Worm (Caenorhabditis elegans) whole organism, early embryonic: Measurements from ENCODE around the gene W02F12.8.

Experiments used
- B0310.2 ChIP-seq: sonication (generic microtip); optimal IDR thresholded peaks from 2 replicates; lab custom pipeline; 2016; ENCODE audit warnings: mild to moderate bottlenecking, missing genetic modification characterization, missing compliant biosample characterization
- F13C5.2 ChIP-seq: sonication (generic microtip); optimal IDR thresholded peaks from 2 replicates; lab custom pipeline; 2017; ENCODE audit warnings: mild to moderate bottlenecking, missing genetic modification characterization, inconsistent platforms, missing compliant biosample characterization
- aly-1 ChIP-seq: sonication (generic microtip); optimal IDR thresholded peaks from 2 replicates; lab custom pipeline; 2016; ENCODE audit warnings: missing genetic modification characterization, missing compliant biosample characterization
- ama-1 ChIP-seq: fragments of 150-350 bp; optimal IDR thresholded peaks from 2 replicates; lab custom pipeline; 2014
- ceh-13 ChIP-seq: fragments of 200-800 bp; sonication (Bioruptor generic); optimal IDR thresholded peaks from 2 replicates; lab custom pipeline; 2018; ENCODE audit warnings: mild to moderate bottlenecking, missing genetic modification characterization, missing compliant biosample characterization
- ceh-36 ChIP-seq: sonication (generic microtip); optimal IDR thresholded peaks from 2 replicates; lab custom pipeline; 2016; ENCODE audit warnings: missing genetic modification characterization, inconsistent platforms, missing compliant biosample characterization
- ets-7 ChIP-seq: sonication (generic microtip); optimal IDR thresholded peaks from 2 replicates; lab custom pipeline; 2016; ENCODE audit warnings: missing genotype, missing genetic modification characterization, missing compliant biosample characterization
- flt-1 ChIP-seq: fragments of 200-800 bp; sonication (Bioruptor generic); IDR thresholded peaks from 2 replicates; pipeline ENCODE4 v1.3.6; 2022; ENCODE audit warnings: missing genetic modification characterization, missing compliant biosample characterization
- hmbx-1 ChIP-seq: sonication (generic microtip); optimal IDR thresholded peaks from 2 replicates; lab custom pipeline; 2016; ENCODE audit warnings: mild to moderate bottlenecking, missing genetic modification characterization, missing compliant biosample characterization
- hmg-4 ChIP-seq: fragments of 200-800 bp; sonication (Bioruptor generic); optimal IDR thresholded peaks from 2 replicates; lab custom pipeline; 2018; ENCODE audit warnings: mild to moderate bottlenecking, missing genetic modification characterization, missing compliant biosample characterization
- hnd-1 ChIP-seq: sonication (generic microtip); optimal IDR thresholded peaks from 2 replicates; lab custom pipeline; 2016; ENCODE audit warnings: missing genetic modification characterization, missing compliant biosample characterization
- pes-1 ChIP-seq: fragments of 200-800 bp; sonication (Bioruptor generic); IDR thresholded peaks from 2 replicates; pipeline ENCODE4 v1.3.6; 2022; ENCODE audit warnings: missing genetic modification reagents, missing genetic modification characterization, missing compliant biosample characterization
- scrt-1 ChIP-seq: fragments of 200-800 bp; sonication (Bioruptor generic); IDR thresholded peaks from 2 replicates; pipeline ENCODE4 v1.3.6; 2022; ENCODE audit warnings: missing genetic modification characterization, missing compliant biosample characterization
- sea-1 ChIP-seq: fragments of 200-800 bp; sonication (Bioruptor generic); conservative IDR thresholded peaks from 2 replicates; pipeline ENCODE4 v1.3.6; 2022; ENCODE audit warnings: missing genetic modification characterization, missing compliant biosample characterization
- tbx-11 ChIP-seq: fragments of 200-800 bp; sonication (Bioruptor generic); IDR thresholded peaks from 2 replicates; pipeline ENCODE4 v1.3.6; 2022; ENCODE audit warnings: missing genetic modification characterization, missing compliant biosample characterization
- tbx-37 ChIP-seq: fragments of 200-800 bp; sonication (Bioruptor generic); conservative IDR thresholded peaks from 2 replicates; pipeline ENCODE4 v1.3.6; 2022; ENCODE audit warnings: missing genetic modification reagents, missing genetic modification characterization, missing compliant biosample characterization
- tra-4 ChIP-seq: sonication (generic microtip); optimal IDR thresholded peaks from 2 replicates; lab custom pipeline; 2017; ENCODE audit warnings: missing genetic modification characterization, missing compliant biosample characterization

The W02F12.8 gene

ce11 chrV:6694668-6695067, at the start of gene W02F12.8:
Gene W02F12.8, minus strand, starts transcription at chrV:6694768.
- TF ChIP-seq tra-4 (tag; lab: Kevin White, UChicago) = no peak
- no peak for TF ChIP-seq F13C5.2
- no peak for TF ChIP-seq flt-1 (GFP tag; lab: Robert Waterston, UW)
- TF ChIP-seq pes-1 = no peak
- TF ChIP-seq ama-1 (lab: Kevin White, UChicago) = no peak
- TF ChIP-seq sea-1 (GFP tag; lab: Robert Waterston, UW) = no peak
- no peak for TF ChIP-seq hnd-1 (tag; lab: Kevin White, UChicago)
- TF ChIP-seq ets-7 = no peak
- no peak for TF ChIP-seq ceh-36
- no peak for TF ChIP-seq aly-1
- no peak for TF ChIP-seq ceh-13 (GFP tag; lab: Kevin White, UChicago)
- TF ChIP-seq tbx-37 (GFP tag; lab: Robert Waterston, UW) = no peak
- TF ChIP-seq scrt-1 = no peak
- TF ChIP-seq tbx-11 = no peak
- TF ChIP-seq hmg-4 (GFP tag; lab: Kevin White, UChicago) = no peak
- no peak for TF ChIP-seq B0310.2 (tag; lab: Kevin White, UChicago)
- TF ChIP-seq hmbx-1 (tag; lab: Kevin White, UChicago) = no peak

DNA sequence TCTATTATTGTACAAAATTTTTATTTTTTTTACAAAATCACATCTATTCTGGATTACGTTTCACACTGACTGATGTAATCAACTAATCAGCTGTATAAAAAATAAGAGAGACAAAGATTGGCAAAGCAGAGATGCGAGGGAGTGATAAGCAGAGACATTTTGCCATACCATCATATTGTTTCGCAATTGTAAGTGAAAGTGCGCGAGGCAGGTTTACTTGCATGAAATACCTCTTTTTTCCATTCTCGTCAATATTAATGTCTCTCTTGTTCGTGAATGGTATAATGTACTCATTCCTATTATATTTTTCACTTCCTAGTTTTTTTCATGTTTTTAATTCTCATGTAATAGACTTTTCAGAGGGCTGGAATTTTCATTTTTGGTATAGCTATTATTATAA, 42.3 kb upstream of the W02F12.8 start:
- TF ChIP-seq ets-7 (no peak), hmbx-1 (tag; lab: Kevin White, UChicago) (no peak)

- TF ChIP-seq tra-4 (tag; lab: Kevin White, UChicago) = no peak
- no peak for TF ChIP-seq aly-1
Measured at ce11 chrV:6736108-6736507, 41.5 kb upstream of the W02F12.8 start.

ce11 chrV:6732995-6733394, 38.4 kb upstream of the W02F12.8 start, which contains the start of gene grl-8:
Gene grl-8, minus strand, starts transcription at chrV:6733095.
- TF ChIP-seq tra-4 (tag; lab: Kevin White, UChicago) (no peak), ets-7 (no peak), ceh-13 (GFP tag; lab: Kevin White, UChicago) (no peak), scrt-1 (no peak), tbx-11 (no peak), ama-1 (lab: Kevin White, UChicago) (no peak)

DNA sequence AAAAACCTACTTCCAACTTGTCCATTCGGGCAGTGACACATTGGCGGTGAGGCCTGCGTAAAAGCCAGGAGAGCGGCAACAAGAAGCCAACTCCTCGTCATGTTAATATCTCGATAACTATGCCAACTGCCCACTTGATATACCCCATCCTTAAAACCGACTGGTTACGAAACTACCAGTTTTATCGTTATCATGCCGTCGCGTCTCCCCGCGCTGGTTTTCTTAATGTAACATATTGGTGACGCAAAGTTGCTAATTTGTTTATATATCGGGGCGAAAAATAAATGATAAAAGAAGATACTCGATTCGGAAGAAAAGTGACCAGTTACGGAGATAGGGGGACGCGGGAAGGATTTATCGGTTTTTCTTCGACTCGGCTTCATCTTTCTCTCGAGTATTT, 37.0 kb upstream of the W02F12.8 start, which contains the start of gene grl-9:
grl-9 (minus strand) TSS at position 101 of the 400 bp plus-strand sequence.
- no peak for TF ChIP-seq hnd-1 (tag; lab: Kevin White, UChicago)
- no peak for TF ChIP-seq aly-1
- TF ChIP-seq ama-1 (lab: Kevin White, UChicago) = no peak
- no peak for TF ChIP-seq ceh-13 (GFP tag; lab: Kevin White, UChicago)
- TF ChIP-seq ets-7 = no peak
- TF ChIP-seq flt-1 (GFP tag; lab: Robert Waterston, UW) = no peak
- no peak for TF ChIP-seq sea-1 (GFP tag; lab: Robert Waterston, UW)
- TF ChIP-seq pes-1 = no peak
- TF ChIP-seq tra-4 (tag; lab: Kevin White, UChicago) = no peak
- TF ChIP-seq scrt-1 = no peak
- TF ChIP-seq B0310.2 (tag; lab: Kevin White, UChicago) = no peak
- TF ChIP-seq tbx-11 = no peak

DNA sequence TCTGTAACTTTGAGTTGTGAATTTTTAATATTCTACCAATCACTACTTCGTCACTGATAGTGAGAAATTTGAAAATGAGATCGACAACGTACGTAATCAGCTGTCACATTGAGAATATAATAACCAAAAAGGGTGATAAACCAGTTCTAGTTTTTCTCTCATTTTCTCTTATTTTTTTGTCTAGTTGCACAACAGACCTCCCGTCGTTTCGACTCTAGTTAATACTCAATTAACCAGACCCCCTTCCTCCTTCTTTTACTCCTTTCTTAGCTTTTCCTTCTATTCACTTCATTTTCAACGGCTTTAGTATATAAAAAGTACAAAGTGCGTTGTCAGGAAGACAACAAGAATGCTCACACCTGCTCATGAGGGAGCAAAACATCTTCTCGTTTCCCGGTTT, 32.7 kb upstream of the W02F12.8 start, which contains the start of gene ZC487.1:
ZC487.1 (plus strand) TSS at position 301 of the 400 bp plus-strand sequence.
- TF ChIP-seq ets-7 (no peak), hnd-1 (tag; lab: Kevin White, UChicago) (no peak)

- TF ChIP-seq ceh-13 (GFP tag; lab: Kevin White, UChicago) (no peak), hnd-1 (tag; lab: Kevin White, UChicago) (no peak), B0310.2 (tag; lab: Kevin White, UChicago) (no peak), hmg-4 (GFP tag; lab: Kevin White, UChicago) (no peak), scrt-1 (no peak), ets-7 (no peak), tbx-11 (no peak), F13C5.2 (no peak), pes-1 (no peak), tra-4 (tag; lab: Kevin White, UChicago) (no peak), aly-1 (no peak), hmbx-1 (tag; lab: Kevin White, UChicago) (no peak), tbx-37 (GFP tag; lab: Robert Waterston, UW) (no peak), ceh-36 (no peak), ama-1 (lab: Kevin White, UChicago) (no peak), flt-1 (GFP tag; lab: Robert Waterston, UW) (no peak), sea-1 (GFP tag; lab: Robert Waterston, UW) (no peak)
Measured at ce11 chrV:6726279-6726678, 31.7 kb upstream of the W02F12.8 start.

DNA sequence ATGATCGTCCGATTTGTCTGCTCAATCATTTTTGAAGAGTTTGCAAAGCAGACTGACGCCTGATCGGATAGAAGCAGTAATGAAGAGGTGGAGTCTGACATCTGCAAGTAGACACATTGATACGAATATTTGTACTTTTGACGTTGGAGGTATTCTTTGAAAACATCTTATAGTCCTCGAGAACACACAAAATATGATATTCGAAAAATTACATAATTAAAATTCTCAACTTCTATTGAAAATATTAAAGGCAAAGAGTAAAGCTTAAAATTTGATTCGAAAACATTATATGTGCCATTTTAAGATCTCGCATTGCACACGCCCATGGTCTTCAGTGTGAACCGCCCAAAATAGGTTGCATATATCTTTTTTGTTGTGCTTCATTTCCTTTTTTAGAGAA, 27.8 kb upstream of the W02F12.8 start, which contains the start of gene ZC487.2:
ZC487.2 (minus strand) TSS at position 101 of the 400 bp plus-strand sequence.
- TF ChIP-seq aly-1 = no peak
- TF ChIP-seq ceh-13 (GFP tag; lab: Kevin White, UChicago) = no peak
- no peak for TF ChIP-seq ceh-36
- TF ChIP-seq ama-1 (lab: Kevin White, UChicago) = no peak
- no peak for TF ChIP-seq sea-1 (GFP tag; lab: Robert Waterston, UW)
- no peak for TF ChIP-seq hmg-4 (GFP tag; lab: Kevin White, UChicago)
- no peak for TF ChIP-seq ets-7

DNA sequence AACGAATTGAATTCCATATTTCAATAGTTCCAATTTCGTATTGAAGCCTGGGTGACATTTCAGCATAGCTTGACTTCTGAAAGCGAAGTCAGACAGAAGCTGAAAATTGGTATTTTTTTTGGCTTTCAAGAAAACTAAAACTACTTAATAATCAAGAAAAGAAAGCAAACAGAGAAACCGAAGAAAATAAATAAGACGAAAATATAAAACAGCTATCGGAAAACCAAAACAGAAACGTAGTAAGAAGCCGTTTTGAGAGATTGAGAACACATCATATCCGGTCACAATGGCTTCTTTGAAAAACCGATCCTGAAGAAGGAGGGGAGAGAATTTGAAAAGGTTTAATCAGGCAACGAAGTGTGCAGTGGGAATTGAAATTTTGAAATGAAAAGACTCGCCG, 23.7 kb upstream of the W02F12.8 start, which contains the start of gene srg-30:
srg-30 (minus strand) TSS at position 101 of the 400 bp plus-strand sequence.
- TF ChIP-seq tbx-37 (GFP tag; lab: Robert Waterston, UW) = no peak
- TF ChIP-seq ceh-13 (GFP tag; lab: Kevin White, UChicago) = no peak
- TF ChIP-seq hmbx-1 (tag; lab: Kevin White, UChicago) = no peak
- TF ChIP-seq ama-1 (lab: Kevin White, UChicago) = no peak
- TF ChIP-seq sea-1 (GFP tag; lab: Robert Waterston, UW) = no peak
- no peak for TF ChIP-seq ets-7
- no peak for TF ChIP-seq tbx-11
- TF ChIP-seq hmg-4 (GFP tag; lab: Kevin White, UChicago) = no peak
- no peak for TF ChIP-seq F13C5.2
- no peak for TF ChIP-seq pes-1
- no peak for TF ChIP-seq flt-1 (GFP tag; lab: Robert Waterston, UW)
- TF ChIP-seq tra-4 (tag; lab: Kevin White, UChicago) = no peak
- TF ChIP-seq scrt-1 = no peak
- no peak for TF ChIP-seq hnd-1 (tag; lab: Kevin White, UChicago)
- TF ChIP-seq B0310.2 (tag; lab: Kevin White, UChicago) = no peak
